Worm (Caenorhabditis elegans) whole organism, mixed stage, embryonic: Measurements from ENCODE around the gene tpra-1.

Experiments
- ces-1 ChIP-seq: fragments of 150-350 bp; optimal IDR thresholded peaks from 2 replicates; lab custom pipeline; 2014; ENCODE audit warnings: missing biosample characterization, missing genetic modification reagents, missing genetic modification characterization
- lin-13 ChIP-seq: fragments of 150-350 bp; optimal IDR thresholded peaks from 2 replicates; lab custom pipeline; 2014; ENCODE audit warnings: missing biosample characterization, missing genetic modification characterization
- lsy-2 ChIP-seq: fragments of 150-350 bp; optimal IDR thresholded peaks from 2 replicates; lab custom pipeline; 2014; ENCODE audit warnings: missing biosample characterization, missing genetic modification characterization
- mab-5 ChIP-seq: fragments of 150-350 bp; optimal IDR thresholded peaks from 2 replicates; lab custom pipeline; 2014; ENCODE audit warnings: missing biosample characterization, missing genetic modification characterization
- nhr-237 ChIP-seq: fragments of 150-350 bp; optimal IDR thresholded peaks from 2 replicates; lab custom pipeline; 2014; ENCODE audit warnings: missing biosample characterization, missing genetic modification characterization
- nhr-28 ChIP-seq: fragments of 150-350 bp; optimal IDR thresholded peaks from 2 replicates; lab custom pipeline; 2014; ENCODE audit warnings: missing biosample characterization, missing genetic modification characterization
- nhr-76 ChIP-seq: sonication (generic microtip); optimal IDR thresholded peaks from 2 replicates; lab custom pipeline; 2017; ENCODE audit warnings: missing biosample characterization, missing genetic modification characterization
- pha-4 ChIP-seq: fragments of 150-350 bp; optimal IDR thresholded peaks from 2 replicates; lab custom pipeline; 2018; ENCODE audit warnings: missing biosample characterization, missing genetic modification reagents, missing genetic modification characterization
- snpc-4 ChIP-seq: fragments of 150-350 bp; optimal IDR thresholded peaks from 2 replicates; lab custom pipeline; 2014; ENCODE audit warnings: missing biosample characterization, missing genetic modification characterization
- unc-62 ChIP-seq: fragments of 150-350 bp; optimal IDR thresholded peaks from 2 replicates; lab custom pipeline; 2014; ENCODE audit warnings: missing biosample characterization, missing genetic modification reagents, missing genetic modification characterization

- TF ChIP-seq nhr-237 (tag; lab: Kevin White, UChicago), result no peak
- TF ChIP-seq lsy-2 (tag; lab: Kevin White, UChicago), result no peak
- no peak for TF ChIP-seq mab-5 (tag; lab: Kevin White, UChicago)
- no peak for TF ChIP-seq unc-62 (GFP tag; lab: Kevin White, UChicago)
- peak; percentile 77 for TF ChIP-seq ces-1
- TF ChIP-seq snpc-4 (tag; lab: Kevin White, UChicago), result no peak
- TF ChIP-seq pha-4 (tag; lab: Kevin White, UChicago), result no peak
- TF ChIP-seq nhr-76 (tag; lab: Kevin White, UChicago), result no peak
- no peak for TF ChIP-seq lin-13 (tag; lab: Kevin White, UChicago)
- no peak for TF ChIP-seq nhr-28 (tag; lab: Kevin White, UChicago)
Observed at ce11 chrIV:8921166-8921565, 35.1 kb upstream of the tpra-1 start.
